Fruit fly (Drosophila melanogaster): ENCODE results near the gene CG12974.
A peak's percentile ranks its signal among the peaks of the same experiment; 100 is the strongest.

DNA sequence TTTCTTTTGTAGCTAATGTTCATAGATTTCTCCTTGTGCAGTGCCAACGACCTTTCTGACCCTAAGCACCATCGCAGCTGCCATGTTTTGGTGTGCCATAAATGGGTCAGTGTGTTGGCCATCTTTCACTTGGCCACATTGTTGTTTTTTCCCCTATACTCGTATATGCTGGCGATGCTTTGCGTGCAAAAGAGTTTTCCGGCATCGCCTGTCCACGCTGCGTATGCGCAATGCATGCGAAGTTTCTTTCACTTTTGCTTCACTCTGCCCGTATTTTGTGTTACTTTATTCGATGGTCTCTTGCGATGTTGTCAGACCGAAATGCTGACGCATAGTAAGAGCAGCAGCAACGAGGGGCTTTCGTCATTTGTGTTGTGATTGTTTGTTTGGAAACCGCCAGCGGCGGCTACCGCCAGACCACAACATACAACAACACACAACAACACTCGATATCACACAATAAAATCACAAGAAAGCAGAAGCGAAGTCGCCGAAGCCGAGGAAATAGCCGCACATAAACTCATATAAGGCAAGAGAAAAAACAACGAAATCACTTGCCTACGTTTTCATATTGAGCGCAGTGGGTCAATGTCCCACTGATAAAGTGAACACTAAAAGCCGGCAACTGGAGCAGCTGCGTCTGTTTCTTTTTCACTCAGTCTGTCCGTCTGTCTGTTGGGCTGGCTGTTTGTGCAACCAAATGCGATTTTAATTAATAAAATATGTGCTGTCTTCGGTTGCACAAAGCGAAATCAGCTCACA is 24.2 kb downstream of the CG12974 start:
- TF ChIP-seq EcR (GFP tag; optimal IDR thresholded peaks at IDR 0.05): peak in 1 of 2 experiments; percentile 17
- no peak for TF ChIP-seq usp (GFP tag; optimal IDR thresholded peaks at IDR 0.05)
- TF ChIP-seq psq (optimal IDR thresholded peaks at IDR 0.05): no peak
- TF ChIP-seq pan (optimal IDR thresholded peaks at IDR 0.05): no peak
- TF ChIP-seq CG8478 (optimal IDR thresholded peaks at IDR 0.05): no peak
- no peak for TF ChIP-seq Dll (optimal IDR thresholded peaks at IDR 0.05)

Measured in whole organism.